Fruit fly (Drosophila melanogaster) whole organism, prepupa: Measurements from ENCODE around the gene robl37BC.

ENCODE experiments used
- CG10631 ChIP-seq: fragments of 200-800 bp; sonication (Bioruptor generic); optimal IDR thresholded peaks from 2 replicates; lab custom pipeline; 2016; ENCODE audit warnings: missing biosample characterization, missing genetic modification characterization
- CG10669 ChIP-seq: fragments of 200-800 bp; sonication (Bioruptor generic); optimal IDR thresholded peaks from 3 replicates; lab custom pipeline; 2018; ENCODE audit warnings: missing biosample characterization, mild to moderate bottlenecking, missing genetic modification characterization, moderate library complexity
- CG11294 ChIP-seq: fragments of 200-800 bp; sonication (Bioruptor generic); IDR thresholded peaks from 2 replicates; pipeline ENCODE4 v1.3.6; 2022; ENCODE audit warnings: missing biosample characterization, missing genetic modification characterization
- CG11762 ChIP-seq: fragments of 200-800 bp; sonication (Bioruptor generic); optimal IDR thresholded peaks from 3 replicates; lab custom pipeline; 2016; ENCODE audit warnings: missing biosample characterization, missing genetic modification characterization; ENCODE audit not compliant: insufficient read depth
- CG15336 ChIP-seq: fragments of 200-800 bp; sonication (Bioruptor generic); IDR thresholded peaks from 2 replicates; pipeline ENCODE4 v1.3.6; 2022; ENCODE audit warnings: missing biosample characterization, missing genetic modification characterization
- CG3032 ChIP-seq: fragments of 200-800 bp; optimal IDR thresholded peaks from 2 replicates; lab custom pipeline; 2019; ENCODE audit warnings: missing biosample characterization, mild to moderate bottlenecking, missing genetic modification characterization, moderate library complexity
- CG32006 ChIP-seq: fragments of 200-800 bp; sonication (Bioruptor generic); optimal IDR thresholded peaks from 3 replicates; lab custom pipeline; 2017; ENCODE audit warnings: missing biosample characterization, mild to moderate bottlenecking, missing genetic modification characterization
- CG34406 ChIP-seq: fragments of 200-800 bp; sonication (Bioruptor generic); optimal IDR thresholded peaks from 3 replicates; lab custom pipeline; 2016; ENCODE audit warnings: missing biosample characterization, missing genetic modification characterization
- CG3919 ChIP-seq: fragments of 200-800 bp; sonication (Bioruptor generic); optimal IDR thresholded peaks from 3 replicates; lab custom pipeline; 2016; ENCODE audit warnings: missing biosample characterization, missing genetic modification characterization
- CG4318 ChIP-seq: fragments of 200-800 bp; sonication (Bioruptor generic); optimal IDR thresholded peaks from 3 replicates; lab custom pipeline; 2017; ENCODE audit warnings: missing biosample characterization, mild to moderate bottlenecking, missing genetic modification characterization
- CG6276 ChIP-seq: fragments of 200-800 bp; sonication (Bioruptor generic); optimal IDR thresholded peaks from 2 replicates; lab custom pipeline; 2017; ENCODE audit warnings: missing biosample characterization, mild to moderate bottlenecking, missing genetic modification characterization
- CG6792 ChIP-seq: fragments of 200-800 bp; sonication (Bioruptor generic); optimal IDR thresholded peaks from 3 replicates; lab custom pipeline; 2016; ENCODE audit warnings: missing biosample characterization, missing genetic modification characterization
- CG6854 ChIP-seq: fragments of 200-800 bp; sonication (Bioruptor generic); optimal IDR thresholded peaks from 2 replicates; lab custom pipeline; 2017; ENCODE audit warnings: missing biosample characterization, mild to moderate bottlenecking, missing genetic modification characterization
- CG7368 ChIP-seq: fragments of 200-800 bp; sonication (Bioruptor generic); optimal IDR thresholded peaks from 3 replicates; lab custom pipeline; 2016; ENCODE audit warnings: missing biosample characterization, missing genetic modification characterization
- CG8319 ChIP-seq: fragments of 200-800 bp; sonication (Bioruptor generic); optimal IDR thresholded peaks from 3 replicates; lab custom pipeline; 2016; ENCODE audit warnings: missing biosample characterization, missing genetic modification characterization
- CG8632 ChIP-seq: fragments of 200-800 bp; sonication (Bioruptor generic); optimal IDR thresholded peaks from 3 replicates; lab custom pipeline; 2016; ENCODE audit warnings: missing biosample characterization, missing genetic modification characterization
- CG9139 ChIP-seq: fragments of 200-800 bp; sonication (Bioruptor generic); optimal IDR thresholded peaks from 3 replicates; lab custom pipeline; 2017; ENCODE audit warnings: missing biosample characterization, mild to moderate bottlenecking, missing genetic modification characterization
- Eip75B ChIP-seq: fragments of 200-800 bp; sonication (Bioruptor generic); optimal IDR thresholded peaks from 3 replicates; lab custom pipeline; 2016; ENCODE audit warnings: missing biosample characterization, missing genetic modification characterization
- Ets21C ChIP-seq: fragments of 200-800 bp; sonication (Bioruptor generic); optimal IDR thresholded peaks from 3 replicates; lab custom pipeline; 2016; ENCODE audit warnings: missing biosample characterization, missing genetic modification characterization
- Gug ChIP-seq: fragments of 200-800 bp; sonication (Bioruptor generic); IDR thresholded peaks from 2 replicates; pipeline ENCODE4 v1.3.6; 2022; ENCODE audit warnings: missing biosample characterization, missing genetic modification characterization
- Hr38 ChIP-seq: sonication (Bioruptor generic); optimal IDR thresholded peaks from 2 replicates; lab custom pipeline; 2016; ENCODE audit warnings: missing biosample characterization, missing genetic modification characterization
- Hr39 ChIP-seq: fragments of 200-800 bp; sonication (Bioruptor generic); optimal IDR thresholded peaks from 2 replicates; lab custom pipeline; 2016; ENCODE audit warnings: missing biosample characterization, missing genetic modification characterization
- Lpt ChIP-seq: fragments of 200-800 bp; sonication (Bioruptor generic); optimal IDR thresholded peaks from 3 replicates; lab custom pipeline; 2016; ENCODE audit warnings: missing biosample characterization, missing genetic modification characterization
- Met ChIP-seq: fragments of 200-800 bp; sonication (Bioruptor generic); optimal IDR thresholded peaks from 3 replicates; lab custom pipeline; 2016; ENCODE audit warnings: missing biosample characterization, missing genetic modification characterization
- OdsH ChIP-seq: fragments of 200-800 bp; sonication (Bioruptor generic); optimal IDR thresholded peaks from 3 replicates; lab custom pipeline; 2016; ENCODE audit warnings: missing biosample characterization, missing genetic modification characterization
- Smox ChIP-seq: fragments of 200-800 bp; sonication (Bioruptor generic); optimal IDR thresholded peaks from 3 replicates; lab custom pipeline; 2016; ENCODE audit warnings: missing biosample characterization, missing genetic modification characterization
- Sox102F ChIP-seq: fragments of 200-800 bp; sonication (Bioruptor generic); optimal IDR thresholded peaks from 2 replicates; lab custom pipeline; 2016; ENCODE audit warnings: missing biosample characterization, mild to moderate bottlenecking, missing genetic modification characterization
- Sox14 ChIP-seq: fragments of 200-800 bp; sonication (Bioruptor generic); optimal IDR thresholded peaks from 3 replicates; lab custom pipeline; 2016; ENCODE audit warnings: missing biosample characterization, missing genetic modification characterization
- achi ChIP-seq: fragments of 200-800 bp; sonication (Bioruptor generic); optimal IDR thresholded peaks from 3 replicates; lab custom pipeline; 2016; ENCODE audit warnings: missing biosample characterization, missing genetic modification characterization
- acj6 ChIP-seq: fragments of 200-800 bp; sonication (Bioruptor generic); optimal IDR thresholded peaks from 3 replicates; lab custom pipeline; 2016; ENCODE audit warnings: missing biosample characterization, missing genetic modification characterization
- cyc ChIP-seq: fragments of 200-800 bp; sonication (Bioruptor generic); optimal IDR thresholded peaks from 3 replicates; lab custom pipeline; 2016; ENCODE audit warnings: missing biosample characterization, missing genetic modification characterization
- dac ChIP-seq: fragments of 200-800 bp; sonication (Bioruptor generic); optimal IDR thresholded peaks from 2 replicates; lab custom pipeline; 2017; ENCODE audit warnings: missing biosample characterization, mild to moderate bottlenecking, missing genetic modification characterization
- dsx ChIP-seq: fragments of 200-800 bp; optimal IDR thresholded peaks from 3 replicates; lab custom pipeline; 2019; ENCODE audit warnings: missing biosample characterization, mild to moderate bottlenecking, missing genetic modification characterization, moderate library complexity; ENCODE audit not compliant: poor library complexity, severe bottlenecking
- eg ChIP-seq: fragments of 200-800 bp; sonication (Bioruptor generic); IDR thresholded peaks from 3 replicates; pipeline ENCODE4 v1.3.6; 2022; ENCODE audit warnings: missing biosample characterization, missing genetic modification characterization
- esn ChIP-seq: fragments of 200-800 bp; sonication (Bioruptor generic); optimal IDR thresholded peaks from 2 replicates; lab custom pipeline; 2016; ENCODE audit warnings: missing biosample characterization, mild to moderate bottlenecking, missing genetic modification characterization, moderate library complexity
- fd85E ChIP-seq: fragments of 200-800 bp; sonication (Bioruptor generic); optimal IDR thresholded peaks from 3 replicates; lab custom pipeline; 2016; ENCODE audit warnings: missing biosample characterization, missing genetic modification characterization
- fkh ChIP-seq: fragments of 200-800 bp; sonication (Bioruptor generic); optimal IDR thresholded peaks from 3 replicates; lab custom pipeline; 2017; ENCODE audit warnings: missing biosample characterization, mild to moderate bottlenecking, missing genetic modification characterization, moderate library complexity
- lz ChIP-seq: fragments of 200-800 bp; sonication (Bioruptor generic); optimal IDR thresholded peaks from 3 replicates; lab custom pipeline; 2016; ENCODE audit warnings: missing biosample characterization, missing genetic modification characterization
- pdm3 ChIP-seq: fragments of 200-800 bp; sonication (Bioruptor generic); optimal IDR thresholded peaks from 3 replicates; lab custom pipeline; 2016; ENCODE audit warnings: missing biosample characterization, missing genetic modification characterization
- salr ChIP-seq, 2 experiments: fragments of 200-800 bp; sonication (Bioruptor generic); optimal IDR thresholded peaks; 3 replicates each; lab custom pipeline; 2016 to 2018; ENCODE audit warnings: missing biosample characterization in 2 of 2, missing genetic modification characterization in 2 of 2, mild to moderate bottlenecking in 1 of 2
- spab ChIP-seq: fragments of 200-800 bp; sonication (Bioruptor generic); optimal IDR thresholded peaks from 2 replicates; lab custom pipeline; 2017; ENCODE audit warnings: missing biosample characterization, mild to moderate bottlenecking, missing genetic modification characterization, missing genetic modification reagents
- ss ChIP-seq, 2 experiments: fragments of 200-800 bp; sonication (Bioruptor generic); optimal IDR thresholded peaks; 2 replicates in 1 of 2; 3 replicates in 1 of 2; lab custom pipeline; 2017 to 2018; ENCODE audit warnings: mild to moderate bottlenecking in 2 of 2, missing biosample characterization in 2 of 2, missing genetic modification characterization in 2 of 2, moderate library complexity in 1 of 2
- svp ChIP-seq: fragments of 200-800 bp; sonication (Bioruptor generic); peaks from one replicate; lab custom pipeline; 2016; ENCODE audit warnings: missing biosample characterization, missing genetic modification characterization
- topi ChIP-seq: fragments of 200-800 bp; sonication (Bioruptor generic); optimal IDR thresholded peaks from 3 replicates; lab custom pipeline; 2016; ENCODE audit warnings: missing biosample characterization, missing genetic modification characterization
- vri ChIP-seq: fragments of 200-800 bp; sonication (Bioruptor generic); optimal IDR thresholded peaks from 3 replicates; lab custom pipeline; 2016; ENCODE audit warnings: missing biosample characterization, mild to moderate bottlenecking, missing genetic modification characterization

Gene robl37BC

dm6 chr2L:18981947-18982579 lies 28.6 kb upstream of the robl37BC start (continued):
- TF ChIP-seq Smox (peak; percentile 21), CG6854 (GFP tag; lab: Kevin White, UChicago) (no peak), CG4318 (GFP tag; lab: Kevin White, UChicago) (peak; percentile 71), Sox102F (GFP tag; lab: Kevin White, UChicago) (peak; percentile 16), dsx (GFP tag; lab: Kevin White, UChicago) (peak; percentile 69), CG34406 (GFP tag; lab: Kevin White, UChicago) (peak; percentile 51), Sox14 (GFP tag; lab: Kevin White, UChicago) (peak; percentile 51), CG6792 (GFP tag; lab: Kevin White, UChicago) (peak; percentile 58), CG3919 (GFP tag; lab: Kevin White, UChicago) (peak; percentile 66)

dm6 chr2L:18982826-18983758 lies 27.6 kb upstream of the robl37BC start:
- TF ChIP-seq CG32006 (GFP tag; lab: Kevin White, UChicago) = peak; percentile 36
- peak; percentile 34 for TF ChIP-seq CG10631 (GFP tag; lab: Kevin White, UChicago)
- TF ChIP-seq CG8319 = no peak
- peak; percentile 44 for TF ChIP-seq lz (GFP tag; lab: Kevin White, UChicago)
- peak; percentile 68 for TF ChIP-seq svp (GFP tag; lab: Kevin White, UChicago)
- TF ChIP-seq ss (GFP tag; optimal IDR thresholded peaks at IDR 0.05; lab: Kevin White, UChicago) = peak in 1 of 2 experiments; percentile 28
- no peak for TF ChIP-seq fkh (GFP tag; lab: Kevin White, UChicago)
- TF ChIP-seq CG6792 (GFP tag; lab: Kevin White, UChicago) = peak; percentile 5
- no peak for TF ChIP-seq dac (GFP tag; lab: Kevin White, UChicago)
- no peak for TF ChIP-seq eg (GFP tag; lab: Robert Waterston, UW)
- peak; percentile 35 for TF ChIP-seq Hr39
- TF ChIP-seq Gug (GFP tag; lab: Robert Waterston, UW) = no peak
- TF ChIP-seq topi (GFP tag; lab: Kevin White, UChicago) = no peak
- peak; percentile 51 for TF ChIP-seq acj6
- peak; percentile 42 for TF ChIP-seq Met (GFP tag; lab: Kevin White, UChicago)
- TF ChIP-seq vri (GFP tag; lab: Kevin White, UChicago) = no peak
- TF ChIP-seq CG11294 (GFP tag; lab: Robert Waterston, UW) = no peak
- TF ChIP-seq CG3032 (tag; lab: Kevin White, UChicago) = peak; percentile 6
- peak; percentile 48 for TF ChIP-seq Sox14 (GFP tag; lab: Kevin White, UChicago)
- TF ChIP-seq Lpt (GFP tag; lab: Kevin White, UChicago) = no peak
- no peak for TF ChIP-seq fd85E (GFP tag; lab: Kevin White, UChicago)
- no peak for TF ChIP-seq CG3919 (GFP tag; lab: Kevin White, UChicago)
- TF ChIP-seq pdm3 (GFP tag; lab: Kevin White, UChicago) = peak; percentile 33
- no peak for TF ChIP-seq CG15336 (GFP tag; lab: Robert Waterston, UW)
- no peak for TF ChIP-seq OdsH (GFP tag; lab: Kevin White, UChicago)
- peak; percentile 17 for TF ChIP-seq Eip75B
- no peak for TF ChIP-seq Ets21C (GFP tag; lab: Kevin White, UChicago)
- TF ChIP-seq CG4318 (GFP tag; lab: Kevin White, UChicago) = no peak
- peak; percentile 40 for TF ChIP-seq dsx (GFP tag; lab: Kevin White, UChicago)
- no peak for TF ChIP-seq Hr38
- TF ChIP-seq CG7368 = no peak
- TF ChIP-seq CG6276 (GFP tag; lab: Kevin White, UChicago) = no peak
- TF ChIP-seq CG10669 (GFP tag; lab: Kevin White, UChicago) = no peak
- no peak for TF ChIP-seq spab
- TF ChIP-seq cyc (GFP tag; lab: Kevin White, UChicago) = no peak
- TF ChIP-seq CG11762 (GFP tag; lab: Kevin White, UChicago) = no peak
- peak; percentile 52 for TF ChIP-seq esn
- TF ChIP-seq Sox102F (GFP tag; lab: Kevin White, UChicago) = no peak
- TF ChIP-seq achi (GFP tag; lab: Kevin White, UChicago) = peak; percentile 0
- no peak for TF ChIP-seq CG9139 (GFP tag; lab: Kevin White, UChicago)
- peak; percentile 29 for TF ChIP-seq Smox
- no peak for TF ChIP-seq salr (GFP tag; optimal IDR thresholded peaks at IDR 0.05; lab: Kevin White, UChicago)
- peak; percentile 19 for TF ChIP-seq CG8632 (GFP tag; lab: Kevin White, UChicago)
